Worm (Caenorhabditis elegans) whole organism, early embryonic: ENCODE measurements around the gene ZK177.11.

ENCODE experiments used
- F13C5.2 ChIP-seq: sonication (generic microtip); optimal IDR thresholded peaks from 2 replicates; lab custom pipeline; 2017; ENCODE audit warnings: mild to moderate bottlenecking, missing genetic modification characterization, inconsistent platforms, missing compliant biosample characterization
- aly-1 ChIP-seq: sonication (generic microtip); optimal IDR thresholded peaks from 2 replicates; lab custom pipeline; 2016; ENCODE audit warnings: missing genetic modification characterization, missing compliant biosample characterization
- ama-1 ChIP-seq: fragments of 150-350 bp; optimal IDR thresholded peaks from 2 replicates; lab custom pipeline; 2014
- ceh-13 ChIP-seq: fragments of 200-800 bp; sonication (Bioruptor generic); optimal IDR thresholded peaks from 2 replicates; lab custom pipeline; 2018; ENCODE audit warnings: mild to moderate bottlenecking, missing genetic modification characterization, missing compliant biosample characterization
- ceh-36 ChIP-seq: sonication (generic microtip); optimal IDR thresholded peaks from 2 replicates; lab custom pipeline; 2016; ENCODE audit warnings: missing genetic modification characterization, inconsistent platforms, missing compliant biosample characterization
- ets-7 ChIP-seq: sonication (generic microtip); optimal IDR thresholded peaks from 2 replicates; lab custom pipeline; 2016; ENCODE audit warnings: missing genotype, missing genetic modification characterization, missing compliant biosample characterization
- flt-1 ChIP-seq: fragments of 200-800 bp; sonication (Bioruptor generic); IDR thresholded peaks from 2 replicates; pipeline ENCODE4 v1.3.6; 2022; ENCODE audit warnings: missing genetic modification characterization, missing compliant biosample characterization
- hmg-4 ChIP-seq: fragments of 200-800 bp; sonication (Bioruptor generic); optimal IDR thresholded peaks from 2 replicates; lab custom pipeline; 2018; ENCODE audit warnings: mild to moderate bottlenecking, missing genetic modification characterization, missing compliant biosample characterization
- hnd-1 ChIP-seq: sonication (generic microtip); optimal IDR thresholded peaks from 2 replicates; lab custom pipeline; 2016; ENCODE audit warnings: missing genetic modification characterization, missing compliant biosample characterization
- scrt-1 ChIP-seq: fragments of 200-800 bp; sonication (Bioruptor generic); IDR thresholded peaks from 2 replicates; pipeline ENCODE4 v1.3.6; 2022; ENCODE audit warnings: missing genetic modification characterization, missing compliant biosample characterization
- tbx-11 ChIP-seq: fragments of 200-800 bp; sonication (Bioruptor generic); IDR thresholded peaks from 2 replicates; pipeline ENCODE4 v1.3.6; 2022; ENCODE audit warnings: missing genetic modification characterization, missing compliant biosample characterization
- tbx-37 ChIP-seq: fragments of 200-800 bp; sonication (Bioruptor generic); conservative IDR thresholded peaks from 2 replicates; pipeline ENCODE4 v1.3.6; 2022; ENCODE audit warnings: missing genetic modification reagents, missing genetic modification characterization, missing compliant biosample characterization
- tra-4 ChIP-seq: sonication (generic microtip); optimal IDR thresholded peaks from 2 replicates; lab custom pipeline; 2017; ENCODE audit warnings: missing genetic modification characterization, missing compliant biosample characterization

ce11 chrII:5570272-5570671 is 47.5 kb downstream of the ZK177.11 start, which contains the start of the genes C17C3.1 and C17C3.15:
- no peak for TF ChIP-seq ama-1
- no peak for TF ChIP-seq scrt-1 (GFP tag; lab: Robert Waterston, UW)
- TF ChIP-seq flt-1 (GFP tag; lab: Robert Waterston, UW), result no peak
- TF ChIP-seq ceh-13, result no peak
- no peak for TF ChIP-seq F13C5.2 (tag; lab: Kevin White, UChicago)
- TF ChIP-seq tbx-37 (GFP tag; lab: Robert Waterston, UW), result no peak
- no peak for TF ChIP-seq hnd-1 (tag; lab: Kevin White, UChicago)
- no peak for TF ChIP-seq ceh-36 (tag; lab: Kevin White, UChicago)
- TF ChIP-seq tra-4 (tag; lab: Kevin White, UChicago), result no peak
- no peak for TF ChIP-seq ets-7 (tag; lab: Kevin White, UChicago)
- no peak for TF ChIP-seq tbx-11 (GFP tag; lab: Robert Waterston, UW)
- TF ChIP-seq hmg-4 (GFP tag; lab: Kevin White, UChicago), result no peak
- TF ChIP-seq aly-1 (tag; lab: Kevin White, UChicago), result no peak
